Worm (Caenorhabditis elegans) whole organism, young adult: ENCODE measurements around the gene syx-6.
A peak's percentile ranks its signal among the peaks of the same experiment; 100 is the strongest.

Experiments
- D2030.7 ChIP-seq: fragments of 200-800 bp; sonication (Bioruptor generic); IDR thresholded peaks from 2 replicates; pipeline ENCODE4 v1.3.6; 2022; ENCODE audit warnings: missing genetic modification reagents, missing genetic modification characterization, missing compliant biosample characterization
- F10E7.11 ChIP-seq: sonication (generic microtip); optimal IDR thresholded peaks from 2 replicates; lab custom pipeline; 2017; ENCODE audit warnings: mild to moderate bottlenecking, missing genetic modification characterization, moderate library complexity, missing compliant biosample characterization
- F37B4.10 ChIP-seq: fragments of 200-800 bp; sonication (Bioruptor generic); IDR thresholded peaks from 2 replicates; pipeline ENCODE4 v1.3.6; 2022; ENCODE audit warnings: missing genetic modification characterization, missing compliant biosample characterization
- F39B2.1 ChIP-seq: fragments of 200-800 bp; sonication (Bioruptor generic); IDR thresholded peaks from 2 replicates; pipeline ENCODE4 v1.3.6; 2022; ENCODE audit warnings: missing genetic modification reagents, missing genetic modification characterization, missing compliant biosample characterization
- F52B5.7 ChIP-seq: sonication (generic microtip); optimal IDR thresholded peaks from 2 replicates; lab custom pipeline; 2016; ENCODE audit warnings: mild to moderate bottlenecking, missing genetic modification characterization, missing compliant biosample characterization
- F57A8.1 ChIP-seq: fragments of 200-800 bp; sonication (Bioruptor generic); optimal IDR thresholded peaks from 2 replicates; lab custom pipeline; 2018; ENCODE audit warnings: mild to moderate bottlenecking, missing genetic modification characterization, moderate library complexity, missing compliant biosample characterization
- K12H6.12 ChIP-seq: fragments of 200-800 bp; sonication (Bioruptor generic); optimal IDR thresholded peaks from 2 replicates; lab custom pipeline; 2018; ENCODE audit warnings: mild to moderate bottlenecking, missing genetic modification characterization, missing compliant biosample characterization
- Y53G8AR.9 ChIP-seq: fragments of 200-800 bp; sonication (Bioruptor generic); conservative IDR thresholded peaks from 2 replicates; pipeline ENCODE4 v1.3.6; 2022; ENCODE audit warnings: missing genetic modification reagents, missing genetic modification characterization, missing compliant biosample characterization
- Y79H2A.3 ChIP-seq: fragments of 200-800 bp; sonication (Bioruptor generic); conservative IDR thresholded peaks from 2 replicates; pipeline ENCODE4 v1.3.6; 2022; ENCODE audit warnings: missing genetic modification reagents, missing genetic modification characterization, missing compliant biosample characterization
- ZK185.1 ChIP-seq: sonication (generic microtip); optimal IDR thresholded peaks from 2 replicates; lab custom pipeline; 2016; ENCODE audit warnings: mild to moderate bottlenecking, missing genetic modification characterization, missing compliant biosample characterization; ENCODE audit not compliant: poor library complexity, severe bottlenecking
- akir-1 ChIP-seq: fragments of 200-800 bp; sonication (Bioruptor generic); optimal IDR thresholded peaks from 2 replicates; lab custom pipeline; 2018; ENCODE audit warnings: mild to moderate bottlenecking, missing genetic modification characterization, moderate library complexity, missing compliant biosample characterization
- aptf-2 ChIP-seq: fragments of 200-800 bp; sonication (Bioruptor generic); conservative IDR thresholded peaks from 2 replicates; pipeline ENCODE4 v1.3.6; 2022; ENCODE audit warnings: missing genetic modification reagents, missing genetic modification characterization, missing compliant biosample characterization
- athp-1 ChIP-seq: sonication (generic microtip); optimal IDR thresholded peaks from 2 replicates; lab custom pipeline; 2017; ENCODE audit warnings: mild to moderate bottlenecking, missing genetic modification characterization, missing compliant biosample characterization
- attf-3 ChIP-seq: fragments of 200-800 bp; sonication (Bioruptor generic); conservative IDR thresholded peaks from 2 replicates; pipeline ENCODE4 v1.3.6; 2022; ENCODE audit warnings: missing genetic modification reagents, missing genetic modification characterization, missing compliant biosample characterization
- attf-5 ChIP-seq: fragments of 200-800 bp; sonication (Bioruptor generic); optimal IDR thresholded peaks from 2 replicates; lab custom pipeline; 2018; ENCODE audit warnings: mild to moderate bottlenecking, missing genetic modification characterization, missing compliant biosample characterization
- attf-6 ChIP-seq: fragments of 200-800 bp; sonication (Bioruptor generic); IDR thresholded peaks from 2 replicates; pipeline ENCODE4 v1.3.6; 2022; ENCODE audit warnings: missing genetic modification reagents, missing genetic modification characterization, missing compliant biosample characterization
- ccch-3 ChIP-seq: fragments of 200-800 bp; sonication (Bioruptor generic); optimal IDR thresholded peaks from 2 replicates; lab custom pipeline; 2018; ENCODE audit warnings: mild to moderate bottlenecking, missing genetic modification characterization, missing compliant biosample characterization
- cebp-1 ChIP-seq, 2 experiments: fragments of 200-800 bp in 1 of 2; sonication (Bioruptor generic) in 1 of 2; sonication (generic microtip) in 1 of 2; IDR thresholded peaks in 1 of 2; optimal IDR thresholded peaks in 1 of 2; 2 replicates each; pipeline versions ENCODE4 v1.3.6 to Lab custom; 2017 to 2022; ENCODE audit warnings: missing compliant biosample characterization in 2 of 2, missing genetic modification characterization in 2 of 2, mild to moderate bottlenecking in 1 of 2, missing genetic modification reagents in 1 of 2, moderate library complexity in 1 of 2
- cebp-2 ChIP-seq: fragments of 200-800 bp; sonication (Bioruptor generic); IDR thresholded peaks from 2 replicates; pipeline ENCODE4 v1.3.6; 2022; ENCODE audit warnings: missing genetic modification characterization, missing compliant biosample characterization
- ceh-27 ChIP-seq: fragments of 200-800 bp; sonication (Bioruptor generic); optimal IDR thresholded peaks from 2 replicates; lab custom pipeline; 2018; ENCODE audit warnings: mild to moderate bottlenecking, missing genetic modification characterization, moderate library complexity, missing compliant biosample characterization
- chd-7 ChIP-seq: sonication (generic microtip); optimal IDR thresholded peaks from 2 replicates; lab custom pipeline; 2016; ENCODE audit warnings: mild to moderate bottlenecking, missing genetic modification characterization, moderate library complexity, missing compliant biosample characterization
- dpl-1 ChIP-seq: fragments of 150-350 bp; optimal IDR thresholded peaks from 2 replicates; lab custom pipeline; 2014; ENCODE audit warnings: missing biosample characterization, missing genetic modification reagents, missing genetic modification characterization
- egrh-3 ChIP-seq: fragments of 200-800 bp; sonication (Bioruptor generic); IDR thresholded peaks from 2 replicates; pipeline ENCODE4 v1.3.6; 2022; ENCODE audit warnings: missing genetic modification reagents, missing genetic modification characterization, missing compliant biosample characterization
- him-1 ChIP-seq: sonication (generic microtip); optimal IDR thresholded peaks from 2 replicates; lab custom pipeline; 2016; ENCODE audit warnings: missing genotype, missing genetic modification reagents, missing genetic modification characterization, missing compliant biosample characterization
- hlh-12 ChIP-seq: sonication (generic microtip); optimal IDR thresholded peaks from 2 replicates; lab custom pipeline; 2016; ENCODE audit warnings: missing genetic modification characterization, missing compliant biosample characterization
- hmg-1.2 ChIP-seq: fragments of 200-800 bp; sonication (Bioruptor generic); IDR thresholded peaks from 2 replicates; pipeline ENCODE4 v1.3.6; 2022; ENCODE audit warnings: missing genetic modification reagents, missing genetic modification characterization, missing compliant biosample characterization
- hmg-20 ChIP-seq: fragments of 200-800 bp; sonication (Bioruptor generic); IDR thresholded peaks from 2 replicates; pipeline ENCODE4 v1.3.6; 2022; ENCODE audit warnings: missing genetic modification reagents, missing genetic modification characterization, missing compliant biosample characterization
- lir-1 ChIP-seq: fragments of 200-800 bp; sonication (Bioruptor generic); conservative IDR thresholded peaks from 2 replicates; pipeline ENCODE4 v1.3.6; 2022; ENCODE audit warnings: missing genetic modification reagents, missing genetic modification characterization, missing compliant biosample characterization
- mel-28 ChIP-seq: sonication (generic microtip); optimal IDR thresholded peaks from 2 replicates; lab custom pipeline; 2016; ENCODE audit warnings: borderline replicate concordance, mild to moderate bottlenecking, missing genetic modification characterization, missing compliant biosample characterization
- mes-4 ChIP-seq: sonication (generic microtip); optimal IDR thresholded peaks from 2 replicates; lab custom pipeline; 2016; ENCODE audit warnings: missing genotype, missing genetic modification characterization, missing compliant biosample characterization
- mxl-1 ChIP-seq: sonication (generic microtip); optimal IDR thresholded peaks from 2 replicates; lab custom pipeline; 2016; ENCODE audit warnings: missing genetic modification characterization, missing compliant biosample characterization
- nfya-2 ChIP-seq: fragments of 200-800 bp; sonication (Bioruptor generic); IDR thresholded peaks from 2 replicates; pipeline ENCODE4 v1.3.6; 2022; ENCODE audit warnings: missing genetic modification reagents, missing genetic modification characterization, missing compliant biosample characterization
- nhr-27 ChIP-seq: fragments of 200-800 bp; sonication (Bioruptor generic); optimal IDR thresholded peaks from 2 replicates; lab custom pipeline; 2018; ENCODE audit warnings: mild to moderate bottlenecking, missing genetic modification characterization, moderate library complexity, missing compliant biosample characterization
- nhr-90 ChIP-seq: sonication (generic microtip); optimal IDR thresholded peaks from 2 replicates; lab custom pipeline; 2016; ENCODE audit warnings: missing genotype, mild to moderate bottlenecking, missing genetic modification characterization, missing compliant biosample characterization
- pbrm-1 ChIP-seq: fragments of 200-800 bp; sonication (Bioruptor generic); IDR thresholded peaks from 2 replicates; pipeline ENCODE4 v1.3.6; 2022; ENCODE audit warnings: missing genetic modification reagents, missing genetic modification characterization, missing compliant biosample characterization
- sdz-38 ChIP-seq: sonication (generic microtip); optimal IDR thresholded peaks from 2 replicates; lab custom pipeline; 2016; ENCODE audit warnings: missing genotype, missing genetic modification characterization, missing compliant biosample characterization
- snpc-1.1 ChIP-seq: sonication (generic microtip); optimal IDR thresholded peaks from 2 replicates; lab custom pipeline; 2017; ENCODE audit warnings: missing genetic modification characterization, mild to moderate bottlenecking, missing compliant biosample characterization, antibody characterized with exemption, moderate library complexity, missing genotype, missing genetic modification reagents; ENCODE audit not compliant: insufficient read depth
- snpc-3.4 ChIP-seq: sonication (generic microtip); optimal IDR thresholded peaks from 2 replicates; lab custom pipeline; 2017; ENCODE audit warnings: missing genetic modification characterization, mild to moderate bottlenecking, missing compliant biosample characterization, antibody characterized with exemption, moderate library complexity, missing genotype, missing genetic modification reagents
- snpc-4 ChIP-seq, 5 experiments: fragments of 150-350 bp in 1 of 5; sonication (generic microtip) in 4 of 5; optimal IDR thresholded peaks; 2 replicates each; lab custom pipeline; 2014 to 2018; ENCODE audit warnings: missing genetic modification characterization in 5 of 5, missing biosample characterization in 3 of 5, antibody characterized with exemption in 2 of 5, mild to moderate bottlenecking in 2 of 5, missing compliant biosample characterization in 2 of 5, missing genotype in 2 of 5, moderate library complexity in 2 of 5, missing genetic modification reagents in 1 of 5
- xnd-1 ChIP-seq: sonication (generic microtip); optimal IDR thresholded peaks from 2 replicates; lab custom pipeline; 2016; ENCODE audit warnings: missing genotype, missing genetic modification reagents, missing genetic modification characterization, missing compliant biosample characterization
- ztf-22 ChIP-seq: fragments of 200-800 bp; sonication (Bioruptor generic); optimal IDR thresholded peaks from 2 replicates; lab custom pipeline; 2018; ENCODE audit warnings: mild to moderate bottlenecking, missing genetic modification characterization, moderate library complexity, missing compliant biosample characterization
- ztf-26 ChIP-seq: sonication (generic microtip); optimal IDR thresholded peaks from 2 replicates; lab custom pipeline; 2017; ENCODE audit warnings: missing genetic modification characterization, missing compliant biosample characterization
- ztf-6 ChIP-seq: fragments of 200-800 bp; sonication (Bioruptor generic); IDR thresholded peaks from 2 replicates; pipeline ENCODE4 v1.3.6; 2022; ENCODE audit warnings: missing genetic modification reagents, missing genetic modification characterization, missing compliant biosample characterization

The syx-6 gene

ce11 chrX:3163972-3164575 lies at the start of gene syx-6:
TSS of gene syx-6 (plus strand) at chrX:3164525.
- TF ChIP-seq nfya-2 (GFP tag; lab: Robert Waterston, UW) = no peak
- TF ChIP-seq chd-7 (tag; lab: Kevin White, UChicago) = no peak
- TF ChIP-seq K12H6.12 (tag; lab: Kevin White, UChicago) = no peak
- TF ChIP-seq ceh-27 (GFP tag; lab: Kevin White, UChicago) = no peak
- no peak for TF ChIP-seq hmg-20 (GFP tag; lab: Robert Waterston, UW)
- TF ChIP-seq dpl-1 (GFP tag; lab: Kevin White, UChicago) = no peak
- no peak for TF ChIP-seq F52B5.7 (tag; lab: Kevin White, UChicago)
- no peak for TF ChIP-seq nhr-90 (tag; lab: Kevin White, UChicago)
- no peak for TF ChIP-seq Y79H2A.3
- no peak for TF ChIP-seq mxl-1 (tag; lab: Kevin White, UChicago)
- TF ChIP-seq ztf-26 (tag; lab: Kevin White, UChicago) = no peak
- no peak for TF ChIP-seq attf-6 (GFP tag; lab: Robert Waterston, UW)

ce11 chrX:3115134-3116032 lies 48.9 kb upstream of the syx-6 start:
- TF ChIP-seq pbrm-1 (GFP tag; lab: Robert Waterston, UW) (no peak), F57A8.1 (GFP tag; lab: Kevin White, UChicago) (no peak), xnd-1 (tag; lab: Kevin White, UChicago) (no peak), F39B2.1 (GFP tag; lab: Robert Waterston, UW) (no peak), ccch-3 (GFP tag; lab: Kevin White, UChicago) (no peak), F37B4.10 (GFP tag; lab: Robert Waterston, UW) (no peak), nhr-27 (tag; lab: Kevin White, UChicago) (no peak), hmg-1.2 (GFP tag; lab: Robert Waterston, UW) (peak; percentile 29; the same call in 1 of the 2 replicates), akir-1 (GFP tag; lab: Kevin White, UChicago) (no peak), snpc-1.1 (tag; lab: Kevin White, UChicago) (no peak), athp-1 (tag; lab: Kevin White, UChicago) (no peak), cebp-2 (GFP tag; lab: Robert Waterston, UW) (no peak), attf-5 (GFP tag; lab: Kevin White, UChicago) (no peak), egrh-3 (GFP tag; lab: Robert Waterston, UW) (no peak), snpc-4 (GFP tag; optimal IDR thresholded peaks at IDR 0.05; lab: Kevin White, UChicago) (no peak), snpc-4 (tag; optimal IDR thresholded peaks at IDR 0.05; lab: Kevin White, UChicago) (no peak), sdz-38 (no peak), cebp-1 (GFP tag; IDR thresholded peaks at IDR 0.05; lab: Robert Waterston, UW) (peak; percentile 48; the same call in 1 of the 2 replicates), cebp-1 (tag; optimal IDR thresholded peaks at IDR 0.05; lab: Kevin White, UChicago) (peak; percentile 75), ZK185.1 (peak; percentile 19), dpl-1 (GFP tag; lab: Kevin White, UChicago) (no peak), snpc-3.4 (tag; lab: Kevin White, UChicago) (no peak), ztf-22 (GFP tag; lab: Kevin White, UChicago) (no peak), aptf-2 (no peak), hlh-12 (tag; lab: Kevin White, UChicago) (no peak), Y53G8AR.9 (peak; percentile 58), nhr-90 (tag; lab: Kevin White, UChicago) (no peak), lir-1 (GFP tag; lab: Robert Waterston, UW) (peak; percentile 26; the same call in 1 of the 2 replicates), mes-4 (no peak), D2030.7 (GFP tag; lab: Robert Waterston, UW) (no peak), him-1 (no peak), attf-3 (GFP tag; lab: Robert Waterston, UW) (no peak), mel-28 (tag; lab: Kevin White, UChicago) (no peak), Y79H2A.3 (no peak), ztf-6 (no peak), F10E7.11 (tag; lab: Kevin White, UChicago) (no peak)
